Worm (Caenorhabditis elegans): ENCODE data around the gene F02C12.3.

ce11 chrX:13401311-13401710 is 4.5 kb downstream of the F02C12.3 start:
- no peak for TF ChIP-seq lim-7 (GFP tag; IDR thresholded peaks at IDR 0.05)
- TF ChIP-seq ama-1 (optimal IDR thresholded peaks at IDR 0.05) = no peak
- TF ChIP-seq snpc-4 (tag; optimal IDR thresholded peaks at IDR 0.05) = no peak
- TF ChIP-seq hif-1 (tag; optimal IDR thresholded peaks at IDR 0.05) = no peak
- no peak for TF ChIP-seq zag-1 (tag; optimal IDR thresholded peaks at IDR 0.05)
- no peak for TF ChIP-seq nhr-11 (tag; optimal IDR thresholded peaks at IDR 0.05)
- no peak for TF ChIP-seq zip-2 (tag; optimal IDR thresholded peaks at IDR 0.05)
- no peak for TF ChIP-seq ceh-82 (tag; optimal IDR thresholded peaks at IDR 0.05)
- no peak for TF ChIP-seq fkh-10 (GFP tag; optimal IDR thresholded peaks at IDR 0.05)
- TF ChIP-seq nhr-76 (tag; optimal IDR thresholded peaks at IDR 0.05) = no peak
- no peak for TF ChIP-seq sdz-12 (GFP tag; optimal IDR thresholded peaks at IDR 0.05)
- no peak for TF ChIP-seq unc-39 (tag; optimal IDR thresholded peaks at IDR 0.05)
- no peak for TF ChIP-seq nhr-6 (tag; optimal IDR thresholded peaks at IDR 0.05)
- no peak for TF ChIP-seq nhr-25 (tag; optimal IDR thresholded peaks at IDR 0.05; ENCODE audit: borderline replicate concordance, insufficient read depth)
